Worm (Caenorhabditis elegans): Measurements from ENCODE around the gene F16F9.1.

DNA sequence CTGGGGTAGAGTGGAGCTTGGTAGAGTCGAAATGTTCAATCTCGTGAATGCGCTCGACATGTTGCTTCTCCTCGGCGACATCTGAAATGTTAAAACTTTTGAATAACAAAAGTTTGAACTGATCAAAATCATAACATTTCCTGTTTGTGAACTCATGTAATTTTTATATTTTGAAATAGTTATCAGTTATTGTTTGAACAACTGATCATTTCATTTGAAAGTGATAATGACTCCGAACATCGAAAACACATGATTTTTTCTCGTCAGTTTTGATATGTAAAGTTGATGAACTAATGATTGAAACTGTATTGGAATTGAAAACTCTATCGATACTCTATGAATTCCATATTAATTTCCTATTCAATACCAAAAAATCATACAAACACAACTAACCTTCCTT is 23.0 kb upstream of the F16F9.1 start:
- TF ChIP-seq elt-3 (tag; optimal IDR thresholded peaks at IDR 0.05) (no peak), nhr-237 (tag; optimal IDR thresholded peaks at IDR 0.05) (no peak), snpc-4 (tag; optimal IDR thresholded peaks at IDR 0.05) (no peak)
